Worm (Caenorhabditis elegans): ENCODE measurements around the gene F57A8.1.

Gene F57A8.1

DNA sequence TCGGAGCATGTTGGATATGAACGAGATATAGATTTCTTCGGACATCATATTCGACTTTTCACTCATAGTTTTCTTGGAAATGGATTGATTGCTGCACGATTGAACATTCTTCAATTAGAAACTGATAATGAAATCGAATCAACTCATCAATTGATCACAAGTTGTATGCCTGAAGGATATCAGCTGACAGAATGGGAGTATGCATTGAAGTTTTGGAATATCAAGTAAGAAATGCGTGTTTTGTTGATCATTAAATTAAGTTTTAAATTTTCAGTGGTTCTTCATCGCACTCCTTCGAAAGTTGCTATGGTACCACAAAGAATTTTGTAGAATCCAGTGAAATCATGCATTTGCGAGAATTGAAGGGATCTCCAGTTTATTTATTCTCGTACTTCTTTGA is 30.8 kb upstream of the F57A8.1 start:
- TF ChIP-seq zfh-2 (GFP tag; conservative IDR thresholded peaks at IDR 0.05) = no peak
- no peak for TF ChIP-seq ceh-58 (GFP tag; IDR thresholded peaks at IDR 0.05)
- TF ChIP-seq die-1 (tag; optimal IDR thresholded peaks at IDR 0.05) = no peak
- no peak for TF ChIP-seq ztf-22 (GFP tag; optimal IDR thresholded peaks at IDR 0.05)
- no peak for TF ChIP-seq nfyb-1 (GFP tag; IDR thresholded peaks at IDR 0.05)
- no peak for TF ChIP-seq madf-3 (GFP tag; IDR thresholded peaks at IDR 0.05)
- TF ChIP-seq mcd-1 (GFP tag; IDR thresholded peaks at IDR 0.05) = no peak
- no peak for TF ChIP-seq dpff-1 (tag; optimal IDR thresholded peaks at IDR 0.05)
- TF ChIP-seq rcor-1 (GFP tag; IDR thresholded peaks at IDR 0.05) = no peak
- TF ChIP-seq Y79H2A.3 (GFP tag; conservative IDR thresholded peaks at IDR 0.05) = no peak
- no peak for TF ChIP-seq him-1 (tag; optimal IDR thresholded peaks at IDR 0.05)
- no peak for TF ChIP-seq attf-3 (GFP tag; conservative IDR thresholded peaks at IDR 0.05)
- no peak for TF ChIP-seq ccch-3 (GFP tag; optimal IDR thresholded peaks at IDR 0.05)
- TF ChIP-seq lir-1 (GFP tag; conservative IDR thresholded peaks at IDR 0.05) = no peak
- TF ChIP-seq atf-7 (tag; optimal IDR thresholded peaks at IDR 0.05) = no peak
- no peak for TF ChIP-seq athp-1 (tag; optimal IDR thresholded peaks at IDR 0.05)
- no peak for TF ChIP-seq ztf-18 (tag; optimal IDR thresholded peaks at IDR 0.05)
- TF ChIP-seq pha-4 (tag; optimal IDR thresholded peaks at IDR 0.05) = no peak

DNA sequence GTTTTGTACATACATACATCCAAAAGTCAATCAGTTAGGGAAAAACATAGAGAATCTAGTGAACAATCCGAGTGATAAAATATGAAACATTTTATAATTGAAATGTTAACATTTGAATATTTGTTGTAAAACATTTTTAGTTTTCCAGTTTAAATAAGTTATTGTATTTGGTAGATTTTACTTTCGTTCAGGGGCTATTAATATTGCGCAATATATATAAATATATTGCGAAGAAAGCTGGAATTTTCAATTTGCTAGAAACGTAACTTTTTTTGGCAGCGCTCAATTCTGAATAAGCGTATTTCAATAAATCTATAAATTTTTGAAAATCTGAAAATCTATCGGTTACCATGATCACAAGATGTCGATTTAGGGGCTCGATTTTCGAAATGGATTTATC is 29.7 kb upstream of the F57A8.1 start:
- TF ChIP-seq cebp-1 (GFP tag; IDR thresholded peaks at IDR 0.05) = no peak
- TF ChIP-seq cebp-1 (tag; optimal IDR thresholded peaks at IDR 0.05) = peak; percentile 14
- TF ChIP-seq madf-10 (tag; optimal IDR thresholded peaks at IDR 0.05) = no peak

- no peak for TF ChIP-seq snpc-3.4 (tag; optimal IDR thresholded peaks at IDR 0.05)
- TF ChIP-seq hmg-20 (GFP tag; IDR thresholded peaks at IDR 0.05) = no peak
- TF ChIP-seq hlh-12 (tag; optimal IDR thresholded peaks at IDR 0.05) = no peak
- no peak for TF ChIP-seq dpl-1 (GFP tag; optimal IDR thresholded peaks at IDR 0.05)
- no peak for TF ChIP-seq let-607 (tag; optimal IDR thresholded peaks at IDR 0.05)
- no peak for TF ChIP-seq B0336.3 (GFP tag; IDR thresholded peaks at IDR 0.05)
- no peak for TF ChIP-seq ztf-26 (tag; optimal IDR thresholded peaks at IDR 0.05)
- no peak for TF ChIP-seq Y53G8AR.9 (GFP tag; conservative IDR thresholded peaks at IDR 0.05)
These were observed 25.5 kb upstream of the F57A8.1 start, which contains the start of gene lea-1 for ce11 chrV:10011623-10012022. Gene lea-1, plus strand, starts transcription at chrV:10011923.

DNA sequence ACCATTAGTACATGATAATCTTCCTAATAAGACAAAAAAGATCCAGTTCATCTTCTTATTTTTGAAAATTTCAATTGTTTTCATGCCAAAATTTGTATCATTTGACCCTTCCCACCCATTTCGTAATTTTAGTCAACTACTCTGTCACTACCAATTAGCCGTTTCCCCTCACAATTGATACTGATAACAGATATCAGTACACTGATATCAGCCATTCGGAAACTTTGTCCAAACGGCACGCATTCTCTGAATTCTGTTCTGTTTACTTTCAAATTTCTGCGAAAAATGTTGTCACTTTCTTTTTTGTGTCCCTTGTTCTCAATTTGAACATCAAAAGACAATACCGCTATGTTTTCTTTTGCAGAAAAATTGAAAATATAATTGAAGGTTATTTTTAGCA is 24.5 kb upstream of the F57A8.1 start:
- TF ChIP-seq cebp-1 (GFP tag; IDR thresholded peaks at IDR 0.05) (no peak), cebp-1 (tag; optimal IDR thresholded peaks at IDR 0.05) (peak; percentile 49), atf-7 (tag; optimal IDR thresholded peaks at IDR 0.05) (no peak), xnd-1 (tag; optimal IDR thresholded peaks at IDR 0.05) (no peak), sptf-2 (GFP tag; optimal IDR thresholded peaks at IDR 0.05) (no peak), dox-1 (GFP tag; IDR thresholded peaks at IDR 0.05) (no peak), ztf-28 (GFP tag; IDR thresholded peaks at IDR 0.05) (no peak), madf-8 (GFP tag; conservative IDR thresholded peaks at IDR 0.05) (no peak), mes-4 (tag; optimal IDR thresholded peaks at IDR 0.05) (no peak), Y79H2A.3 (GFP tag; conservative IDR thresholded peaks at IDR 0.05) (no peak), nhr-80 (tag; optimal IDR thresholded peaks at IDR 0.05) (peak; percentile 45)

Data from whole organism, young adult.